Worm (Caenorhabditis elegans) whole organism, midembryonic: ENCODE results near the gene cyb-1.

ENCODE experiments used
- flt-1 ChIP-seq: fragments of 200-800 bp; sonication (Bioruptor generic); IDR thresholded peaks from 2 replicates; pipeline ENCODE4 v1.3.6; 2022; ENCODE audit warnings: missing genetic modification characterization, missing compliant biosample characterization
- klf-2 ChIP-seq: fragments of 200-800 bp; sonication (Bioruptor generic); conservative IDR thresholded peaks from 2 replicates; pipeline ENCODE4 v1.3.6; 2022; ENCODE audit warnings: missing genetic modification reagents, missing genetic modification characterization, missing compliant biosample characterization
- med-1 ChIP-seq: sonication (generic microtip); optimal IDR thresholded peaks from 2 replicates; lab custom pipeline; 2017; ENCODE audit warnings: missing genetic modification characterization, mild to moderate bottlenecking, missing compliant biosample characterization, antibody characterized with exemption, missing genetic modification reagents; ENCODE audit not compliant: insufficient read depth
- ztf-23 ChIP-seq: fragments of 200-800 bp; sonication (Bioruptor generic); IDR thresholded peaks from 2 replicates; pipeline ENCODE4 v1.3.6; 2022; ENCODE audit warnings: missing genetic modification reagents, missing genetic modification characterization, missing compliant biosample characterization
- ztf-29 ChIP-seq: fragments of 200-800 bp; sonication (Bioruptor generic); IDR thresholded peaks from 2 replicates; pipeline ENCODE4 v1.3.6; 2022; ENCODE audit warnings: missing genetic modification reagents, missing genetic modification characterization, missing compliant biosample characterization

ce11 chrIV:10714594-10714993, 20.4 kb upstream of the cyb-1 start:
- TF ChIP-seq flt-1 (no peak), ztf-23 (no peak), ztf-29 (GFP tag; lab: Robert Waterston, UW) (no peak), klf-2 (GFP tag; lab: Robert Waterston, UW) (no peak), med-1 (GFP tag; lab: Kevin White, UChicago) (no peak)
